Worm (Caenorhabditis elegans) whole organism, L2 larva: ENCODE data around the gene lin-54.

Source experiments
- R02D3.7 ChIP-seq: fragments of 150-350 bp; optimal IDR thresholded peaks from 2 replicates; lab custom pipeline; 2014; ENCODE audit warnings: missing biosample characterization, missing genetic modification characterization
- Y55F3AM.14 ChIP-seq: fragments of 200-800 bp; sonication (Bioruptor generic); optimal IDR thresholded peaks from 2 replicates; lab custom pipeline; 2018; ENCODE audit warnings: mild to moderate bottlenecking, missing genetic modification characterization, missing compliant biosample characterization
- elt-3 ChIP-seq: sonication (generic microtip); optimal IDR thresholded peaks from 2 replicates; lab custom pipeline; 2017; ENCODE audit warnings: missing biosample characterization, missing genetic modification characterization
- nhr-237 ChIP-seq: fragments of 150-350 bp; optimal IDR thresholded peaks from 2 replicates; lab custom pipeline; 2014; ENCODE audit warnings: missing biosample characterization, missing genetic modification characterization
- nhr-6 ChIP-seq: fragments of 150-350 bp; optimal IDR thresholded peaks from 2 replicates; lab custom pipeline; 2014; ENCODE audit warnings: missing biosample characterization, missing genetic modification characterization
- nhr-77 ChIP-seq: fragments of 150-350 bp; optimal IDR thresholded peaks from 2 replicates; lab custom pipeline; 2014; ENCODE audit warnings: missing biosample characterization, missing genetic modification characterization
- unc-62 ChIP-seq: fragments of 150-350 bp; optimal IDR thresholded peaks from 2 replicates; lab custom pipeline; 2014; ENCODE audit warnings: missing biosample characterization, missing genetic modification reagents, missing genetic modification characterization
- ztf-4 ChIP-seq: fragments of 150-350 bp; optimal IDR thresholded peaks from 2 replicates; lab custom pipeline; 2014; ENCODE audit warnings: missing biosample characterization, missing genetic modification characterization

DNA sequence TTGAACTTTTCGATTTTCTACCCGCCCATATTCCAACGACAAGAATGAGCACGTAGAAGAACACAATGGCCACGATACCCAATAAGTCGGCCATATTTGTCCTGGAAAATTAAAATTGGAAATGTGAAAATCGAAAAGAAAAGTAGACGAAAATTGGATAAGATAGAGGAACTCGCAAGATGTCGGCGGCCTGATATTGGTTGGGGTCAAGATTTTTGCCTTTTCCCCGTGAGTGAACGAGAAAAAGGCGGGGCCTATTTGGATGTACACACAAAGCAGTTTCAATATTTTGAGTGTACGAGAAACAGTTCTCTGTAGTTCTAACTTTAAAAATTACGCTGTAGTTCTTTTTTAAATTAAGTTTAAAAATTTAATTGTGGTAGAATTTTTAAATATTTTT lies 26.4 kb upstream of the lin-54 start, which contains the start of gene cho-1:
- TF ChIP-seq R02D3.7 (no peak), nhr-77 (no peak), Y55F3AM.14 (GFP tag; lab: Kevin White, UChicago) (no peak), ztf-4 (tag; lab: Kevin White, UChicago) (no peak), unc-62 (no peak), nhr-237 (tag; lab: Kevin White, UChicago) (no peak), elt-3 (no peak), nhr-6 (tag; lab: Kevin White, UChicago) (no peak)
